Fruit fly (Drosophila melanogaster): Measurements from ENCODE around the gene Myo95E.

- no peak for TF ChIP-seq psq (optimal IDR thresholded peaks at IDR 0.05)
- TF ChIP-seq CG8478 (optimal IDR thresholded peaks at IDR 0.05): no peak
- no peak for TF ChIP-seq pan (optimal IDR thresholded peaks at IDR 0.05)
- no peak for TF ChIP-seq usp (GFP tag; optimal IDR thresholded peaks at IDR 0.05)
- TF ChIP-seq EcR (GFP tag; optimal IDR thresholded peaks at IDR 0.05): no peak
Observed at dm6 chr3R:24116972-24117371, 44.3 kb downstream of the Myo95E start.
